Worm (Caenorhabditis elegans) whole organism, L2 larva: ENCODE data around the gene D2045.8.

Experiments
- C34F6.9 ChIP-seq: fragments of 150-350 bp; optimal IDR thresholded peaks from 2 replicates; lab custom pipeline; 2014; ENCODE audit warnings: missing biosample characterization, missing genetic modification characterization
- F13H6.1 ChIP-seq: sonication (generic microtip); optimal IDR thresholded peaks from 2 replicates; lab custom pipeline; 2016; ENCODE audit warnings: missing genetic modification characterization, missing compliant biosample characterization
- R02D3.7 ChIP-seq: fragments of 150-350 bp; optimal IDR thresholded peaks from 2 replicates; lab custom pipeline; 2014; ENCODE audit warnings: missing biosample characterization, missing genetic modification characterization
- Y55F3AM.14 ChIP-seq: fragments of 200-800 bp; sonication (Bioruptor generic); optimal IDR thresholded peaks from 2 replicates; lab custom pipeline; 2018; ENCODE audit warnings: mild to moderate bottlenecking, missing genetic modification characterization, missing compliant biosample characterization
- ZK546.5 ChIP-seq: sonication (generic microtip); optimal IDR thresholded peaks from 2 replicates; lab custom pipeline; 2017; ENCODE audit warnings: missing biosample characterization, missing genetic modification characterization
- alr-1 ChIP-seq: fragments of 150-350 bp; optimal IDR thresholded peaks from 2 replicates; lab custom pipeline; 2014; ENCODE audit warnings: missing biosample characterization, missing genetic modification characterization
- ama-1 ChIP-seq: fragments of 150-350 bp; optimal IDR thresholded peaks from 2 replicates; lab custom pipeline; 2018; ENCODE audit warnings: inconsistent platforms
- ceh-16 ChIP-seq: fragments of 150-350 bp; optimal IDR thresholded peaks from 2 replicates; lab custom pipeline; 2014; ENCODE audit warnings: missing biosample characterization, missing genetic modification characterization
- ceh-82 ChIP-seq: fragments of 150-350 bp; optimal IDR thresholded peaks from 2 replicates; lab custom pipeline; 2014; ENCODE audit warnings: missing biosample characterization, missing genetic modification characterization
- egl-27 ChIP-seq: sonication (generic microtip); optimal IDR thresholded peaks from 3 replicates; lab custom pipeline; 2017; ENCODE audit warnings: missing biosample characterization, missing genetic modification reagents, missing genetic modification characterization
- elt-3 ChIP-seq: sonication (generic microtip); optimal IDR thresholded peaks from 2 replicates; lab custom pipeline; 2017; ENCODE audit warnings: missing biosample characterization, missing genetic modification characterization
- fos-1 ChIP-seq: fragments of 150-350 bp; optimal IDR thresholded peaks from 2 replicates; lab custom pipeline; 2014; ENCODE audit warnings: missing biosample characterization, missing genetic modification characterization
- gmeb-1 ChIP-seq: fragments of 150-350 bp; optimal IDR thresholded peaks from 2 replicates; lab custom pipeline; 2014; ENCODE audit warnings: missing biosample characterization, missing genetic modification characterization
- lin-11 ChIP-seq: fragments of 150-350 bp; sonication (generic microtip); optimal IDR thresholded peaks from 2 replicates; lab custom pipeline; 2014; ENCODE audit warnings: missing biosample characterization, missing genetic modification characterization, inconsistent platforms, mixed read lengths
- lsy-2 ChIP-seq, 2 experiments: fragments of 150-350 bp in 1 of 2; sonication (generic microtip) in 1 of 2; optimal IDR thresholded peaks; 2 replicates each; lab custom pipeline; 2014 to 2017; ENCODE audit warnings: missing biosample characterization in 2 of 2, missing genetic modification characterization in 2 of 2
- mab-5 ChIP-seq: fragments of 150-350 bp; optimal IDR thresholded peaks from 2 replicates; lab custom pipeline; 2014; ENCODE audit warnings: missing biosample characterization, missing genetic modification characterization
- mbf-1 ChIP-seq: sonication (generic microtip); optimal IDR thresholded peaks from 2 replicates; lab custom pipeline; 2017; ENCODE audit warnings: missing biosample characterization, missing genetic modification characterization
- mdl-1 ChIP-seq, 2 experiments: fragments of 150-350 bp in 1 of 2; sonication (generic microtip) in 1 of 2; optimal IDR thresholded peaks; 2 replicates each; lab custom pipeline; 2017; ENCODE audit warnings: missing biosample characterization in 2 of 2, missing genetic modification characterization in 2 of 2
- nhr-10 ChIP-seq: sonication (generic microtip); optimal IDR thresholded peaks from 2 replicates; lab custom pipeline; 2017; ENCODE audit warnings: missing biosample characterization, missing genetic modification characterization
- nhr-12 ChIP-seq: fragments of 150-350 bp; optimal IDR thresholded peaks from 2 replicates; lab custom pipeline; 2014; ENCODE audit warnings: missing biosample characterization, missing genetic modification characterization
- nhr-129 ChIP-seq: fragments of 150-350 bp; optimal IDR thresholded peaks from 2 replicates; lab custom pipeline; 2014; ENCODE audit warnings: missing biosample characterization, missing genetic modification characterization
- nhr-21 ChIP-seq: fragments of 150-350 bp; optimal IDR thresholded peaks from 2 replicates; lab custom pipeline; 2014; ENCODE audit warnings: missing biosample characterization, missing genetic modification characterization
- nhr-23 ChIP-seq: fragments of 150-350 bp; optimal IDR thresholded peaks from 2 replicates; lab custom pipeline; 2014; ENCODE audit warnings: missing biosample characterization, missing genetic modification reagents, missing genetic modification characterization
- nhr-237 ChIP-seq: fragments of 150-350 bp; optimal IDR thresholded peaks from 2 replicates; lab custom pipeline; 2014; ENCODE audit warnings: missing biosample characterization, missing genetic modification characterization
- nhr-25 ChIP-seq: fragments of 150-350 bp; sonication (generic microtip); optimal IDR thresholded peaks from 3 replicates; lab custom pipeline; 2014; ENCODE audit warnings: missing biosample characterization, missing genetic modification characterization
- nhr-6 ChIP-seq: fragments of 150-350 bp; optimal IDR thresholded peaks from 2 replicates; lab custom pipeline; 2014; ENCODE audit warnings: missing biosample characterization, missing genetic modification characterization
- nhr-77 ChIP-seq: fragments of 150-350 bp; optimal IDR thresholded peaks from 2 replicates; lab custom pipeline; 2014; ENCODE audit warnings: missing biosample characterization, missing genetic modification characterization
- peb-1 ChIP-seq: fragments of 150-350 bp; optimal IDR thresholded peaks from 2 replicates; lab custom pipeline; 2014; ENCODE audit warnings: missing biosample characterization, missing genetic modification characterization
- sem-4 ChIP-seq: fragments of 150-350 bp; optimal IDR thresholded peaks from 2 replicates; lab custom pipeline; 2014; ENCODE audit warnings: missing biosample characterization, missing genetic modification reagents, missing genetic modification characterization
- skn-1 ChIP-seq: sonication (generic microtip); optimal IDR thresholded peaks from 2 replicates; lab custom pipeline; 2017; ENCODE audit warnings: missing biosample characterization, missing genetic modification characterization
- sma-3 ChIP-seq: sonication (generic microtip); optimal IDR thresholded peaks from 2 replicates; lab custom pipeline; 2016; ENCODE audit warnings: missing genetic modification reagents, missing genetic modification characterization, missing compliant biosample characterization
- snpc-4 ChIP-seq: fragments of 150-350 bp; optimal IDR thresholded peaks from 2 replicates; lab custom pipeline; 2014; ENCODE audit warnings: missing biosample characterization, missing genetic modification characterization
- unc-39 ChIP-seq: fragments of 150-350 bp; optimal IDR thresholded peaks from 2 replicates; lab custom pipeline; 2014; ENCODE audit warnings: missing biosample characterization, missing genetic modification characterization
- unc-55 ChIP-seq: fragments of 150-350 bp; sonication (generic microtip); optimal IDR thresholded peaks from 3 replicates; lab custom pipeline; 2014; ENCODE audit warnings: missing biosample characterization, missing genetic modification reagents, missing genetic modification characterization
- zag-1 ChIP-seq: fragments of 150-350 bp; optimal IDR thresholded peaks from 2 replicates; lab custom pipeline; 2014; ENCODE audit warnings: missing biosample characterization, missing genetic modification characterization
- ztf-11 ChIP-seq: sonication (generic microtip); optimal IDR thresholded peaks from 2 replicates; lab custom pipeline; 2017; ENCODE audit warnings: missing biosample characterization, missing genetic modification characterization
- ztf-4 ChIP-seq: fragments of 150-350 bp; optimal IDR thresholded peaks from 2 replicates; lab custom pipeline; 2014; ENCODE audit warnings: missing biosample characterization, missing genetic modification characterization

D2045.8 gene

DNA sequence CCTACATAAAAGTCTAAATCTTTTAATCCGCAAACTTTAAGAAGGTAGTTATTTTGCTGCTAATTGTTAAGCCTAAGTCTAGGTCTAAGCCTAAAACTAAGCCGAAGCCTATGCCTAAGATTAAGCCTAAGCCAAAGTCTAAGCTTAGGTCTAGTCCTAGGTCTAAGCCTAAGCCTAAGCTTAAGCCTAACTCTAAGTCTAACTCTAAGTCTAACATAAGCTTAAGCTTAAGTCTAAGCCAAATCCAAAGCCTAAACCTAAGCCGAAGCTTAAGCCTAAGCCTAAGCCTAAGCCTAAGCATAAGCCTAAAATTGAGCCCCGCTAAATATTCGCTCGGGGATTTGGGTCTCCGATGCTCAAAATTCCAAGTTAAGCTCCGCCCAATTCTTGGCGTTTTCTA lies 39.1 kb downstream of the D2045.8 start:
- TF ChIP-seq nhr-12 (tag; lab: Kevin White, UChicago), result no peak
- TF ChIP-seq ceh-16 (tag; lab: Kevin White, UChicago), result no peak
- no peak for TF ChIP-seq R02D3.7 (tag; lab: Kevin White, UChicago)
- no peak for TF ChIP-seq nhr-77 (tag; lab: Kevin White, UChicago)
- TF ChIP-seq nhr-129, result no peak
- no peak for TF ChIP-seq sem-4 (tag; lab: Kevin White, UChicago)
- TF ChIP-seq F13H6.1 (tag; lab: Kevin White, UChicago), result no peak
- TF ChIP-seq nhr-25 (tag; lab: Kevin White, UChicago), result no peak
- no peak for TF ChIP-seq nhr-21
- TF ChIP-seq ztf-11 (tag; lab: Kevin White, UChicago), result no peak
- no peak for TF ChIP-seq nhr-10
- no peak for TF ChIP-seq ama-1 (lab: Kevin White, UChicago)
- TF ChIP-seq Y55F3AM.14 (GFP tag; lab: Kevin White, UChicago), result no peak
- TF ChIP-seq peb-1 (tag; lab: Kevin White, UChicago), result no peak
- TF ChIP-seq alr-1 (tag; lab: Kevin White, UChicago), result no peak
- no peak for TF ChIP-seq egl-27 (tag; lab: Kevin White, UChicago)
- TF ChIP-seq nhr-237, result no peak
- TF ChIP-seq mbf-1, result no peak
- no peak for TF ChIP-seq zag-1 (tag; lab: Kevin White, UChicago)
- TF ChIP-seq, all 48 proteins: peak for 0

DNA sequence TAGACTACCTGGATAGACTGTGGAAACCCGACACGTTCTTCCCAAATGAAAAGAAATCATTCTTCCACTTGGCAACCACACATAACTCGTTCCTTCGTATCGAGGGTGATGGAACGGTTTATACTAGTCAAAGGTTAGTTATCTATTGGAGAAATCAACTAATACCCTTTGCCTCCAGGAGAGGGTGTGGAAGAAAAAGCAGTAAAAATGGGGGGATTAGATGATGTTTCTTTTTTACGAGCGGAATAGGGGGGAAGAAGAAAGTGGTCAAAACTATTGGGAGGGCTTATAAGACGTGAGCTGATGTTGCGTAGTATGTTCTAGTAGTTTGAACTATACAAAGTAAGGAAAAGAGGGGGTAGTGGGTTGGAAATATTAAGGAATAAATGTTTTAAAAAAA lies 40.9 kb downstream of the D2045.8 start:
- TF ChIP-seq elt-3, result no peak
- no peak for TF ChIP-seq sma-3
- no peak for TF ChIP-seq zag-1 (tag; lab: Kevin White, UChicago)
- TF ChIP-seq nhr-12 (tag; lab: Kevin White, UChicago), result no peak
- no peak for TF ChIP-seq unc-39 (tag; lab: Kevin White, UChicago)
- TF ChIP-seq nhr-10, result no peak
- peak; percentile 75 for TF ChIP-seq unc-55
- TF ChIP-seq mbf-1, result no peak
- no peak for TF ChIP-seq R02D3.7 (tag; lab: Kevin White, UChicago)
- TF ChIP-seq nhr-21, result no peak
- TF ChIP-seq mdl-1 (tag; optimal IDR thresholded peaks at IDR 0.05; lab: Kevin White, UChicago), result no peak
- peak; percentile 72 for TF ChIP-seq mab-5 (tag; lab: Kevin White, UChicago)
- no peak for TF ChIP-seq nhr-23 (tag; lab: Kevin White, UChicago)
- TF ChIP-seq ceh-16 (tag; lab: Kevin White, UChicago), result no peak
- TF ChIP-seq ZK546.5 (tag; lab: Kevin White, UChicago), result no peak
- TF ChIP-seq gmeb-1 (tag; lab: Kevin White, UChicago), result no peak

DNA sequence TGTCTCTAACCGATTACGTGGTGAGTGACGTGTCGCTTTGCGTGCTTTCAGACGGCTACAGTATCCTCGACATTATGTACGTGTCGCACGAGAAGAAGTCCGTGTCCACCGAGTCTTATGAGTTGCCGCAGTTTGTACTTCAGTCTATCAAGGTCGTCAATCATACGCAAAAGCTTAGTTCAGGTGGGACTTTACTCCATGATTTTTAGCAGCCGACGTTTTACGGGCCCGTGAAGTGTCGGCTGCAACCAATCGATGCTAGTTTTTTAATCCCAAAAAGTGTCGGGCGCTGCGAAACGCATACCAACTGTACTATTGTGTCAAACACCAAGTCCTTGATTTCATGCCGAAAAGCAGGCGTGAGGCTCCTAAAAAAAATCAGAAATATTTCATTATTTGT lies 42.7 kb downstream of the D2045.8 start:
- peak; percentile 35 for TF ChIP-seq snpc-4 (tag; lab: Kevin White, UChicago)
- no peak for TF ChIP-seq ceh-82 (tag; lab: Kevin White, UChicago)

DNA sequence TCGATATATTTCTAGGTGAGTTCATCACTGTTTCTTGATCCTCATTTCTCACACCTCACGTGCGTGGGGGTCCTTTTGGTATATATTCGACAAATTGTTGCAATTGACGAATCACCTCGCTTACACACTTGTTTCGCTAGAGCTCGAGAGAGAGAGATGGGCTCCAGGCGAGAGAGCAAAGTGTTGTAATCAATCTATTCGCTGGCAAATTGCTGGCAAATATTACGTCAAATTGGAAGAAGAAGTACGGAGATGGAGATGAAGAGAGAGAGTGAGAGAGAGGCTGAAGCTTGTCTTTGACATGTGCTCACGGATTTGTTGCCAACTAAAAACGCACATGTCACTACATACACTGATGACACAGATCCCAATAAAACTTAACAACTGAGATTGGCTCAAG lies 43.8 kb downstream of the D2045.8 start:
- TF ChIP-seq nhr-6, result no peak
- no peak for TF ChIP-seq fos-1 (tag; lab: Kevin White, UChicago)
- peak; percentile 31 for TF ChIP-seq F13H6.1 (tag; lab: Kevin White, UChicago)
- TF ChIP-seq lsy-2 (tag; optimal IDR thresholded peaks at IDR 0.05; lab: Kevin White, UChicago), result peak in 1 of 2 experiments; percentile 45
- no peak for TF ChIP-seq C34F6.9 (tag; lab: Kevin White, UChicago)
- TF ChIP-seq ztf-4 (tag; lab: Kevin White, UChicago), result peak; percentile 30
- TF ChIP-seq nhr-129, result peak; percentile 72
- no peak for TF ChIP-seq skn-1 (tag; lab: Kevin White, UChicago)
- TF ChIP-seq, all 48 proteins: peak for 4

DNA sequence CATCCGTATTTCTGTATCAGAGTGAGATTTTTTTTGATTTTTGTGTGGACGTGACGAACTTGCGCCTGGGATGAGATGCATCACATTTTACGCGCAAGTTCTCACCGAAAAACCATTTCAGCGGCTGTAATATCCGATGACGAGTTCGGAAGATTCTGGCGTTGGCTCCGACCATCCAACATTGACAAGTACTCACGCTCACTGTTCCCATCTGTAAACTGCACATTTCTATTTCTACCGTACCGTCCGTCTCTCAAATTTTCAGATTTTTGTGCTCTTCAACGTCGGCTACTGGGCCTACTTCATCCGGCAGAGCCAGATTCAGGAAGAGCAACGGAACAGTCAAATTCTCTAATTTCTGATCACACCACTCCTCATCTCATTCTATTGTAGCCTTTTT lies 45.4 kb downstream of the D2045.8 start:
- no peak for TF ChIP-seq lin-11
- TF ChIP-seq, all 48 proteins: peak for 0
